Fruit fly (Drosophila melanogaster): Measurements from ENCODE around the gene rux.

The rux gene

DNA sequence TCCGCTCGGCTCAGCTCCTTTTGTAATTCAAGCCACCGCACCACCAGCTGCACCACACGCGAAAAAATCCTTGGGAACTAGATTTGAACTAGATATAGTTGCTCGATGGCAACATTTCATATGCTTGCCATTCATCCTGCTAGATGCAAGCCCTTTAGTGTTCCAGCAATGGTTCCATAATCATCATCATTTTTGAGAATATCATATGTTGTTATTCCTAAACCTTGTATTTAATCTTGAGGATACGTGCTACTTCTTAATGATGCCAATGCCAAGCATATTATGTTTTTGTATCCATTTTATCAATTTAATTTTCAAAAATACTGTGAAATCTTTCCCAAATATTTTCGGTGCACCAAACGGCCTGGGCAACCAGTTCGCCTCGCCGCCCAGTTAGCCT lies 15.3 kb upstream of the rux start:
- TF ChIP-seq sqz (GFP tag; optimal IDR thresholded peaks at IDR 0.05) (no peak), Drgx (GFP tag; IDR thresholded peaks at IDR 0.05) (peak; percentile 50; the same call in 1 of the 2 replicates)

- TF ChIP-seq CG30431 (GFP tag; optimal IDR thresholded peaks at IDR 0.05) (no peak), Drgx (GFP tag; IDR thresholded peaks at IDR 0.05) (0 out of 2 replicates have a peak, but pooled peaks have one; percentile 7), Atf6 (GFP tag; IDR thresholded peaks at IDR 0.05) (no peak), Ets65A (GFP tag) (peak; percentile 31), jing (GFP tag; optimal IDR thresholded peaks at IDR 0.05) (no peak), fd64A (GFP tag; optimal IDR thresholded peaks at IDR 0.05) (no peak), ttk (GFP tag; IDR thresholded peaks at IDR 0.05) (no peak)
These were observed 13.5 kb upstream of the rux start for dm6 chrX:6050935-6051656.

- TF ChIP-seq unc-4 (GFP tag; IDR thresholded peaks at IDR 0.05; ENCODE audit: partially characterized antibody) (0 out of 2 replicates have a peak, but pooled peaks have one; percentile 15), gfzf (GFP tag; optimal IDR thresholded peaks at IDR 0.05) (peak; percentile 52), Meics (GFP tag; optimal IDR thresholded peaks at IDR 0.05) (no peak), Jarid2 (GFP tag; optimal IDR thresholded peaks at IDR 0.05) (peak; percentile 22), dimm (GFP tag; IDR thresholded peaks at IDR 0.05) (no peak), pzg (GFP tag; optimal IDR thresholded peaks at IDR 0.05) (peak; percentile 5), CG10959 (GFP tag; IDR thresholded peaks at IDR 0.05) (no peak), CG15601 (tag; optimal IDR thresholded peaks at IDR 0.05) (peak; percentile 2), Hmr (GFP tag; optimal IDR thresholded peaks at IDR 0.05) (peak; percentile 22), CG15514 (GFP tag; optimal IDR thresholded peaks at IDR 0.05) (peak; percentile 5), Hr51 (GFP tag; optimal IDR thresholded peaks at IDR 0.05) (peak in 1 of 2 experiments; percentile 16), E2f2 (GFP tag; IDR thresholded peaks at IDR 0.05) (peak; percentile 60), Pdp1 (GFP tag; optimal IDR thresholded peaks at IDR 0.05) (no peak), stwl (tag; optimal IDR thresholded peaks at IDR 0.05) (peak; percentile 82), CG6791 (GFP tag; IDR thresholded peaks at IDR 0.05; ENCODE audit: partially characterized antibody) (peak; percentile 27; the same call in 1 of the 3 replicates), Drgx (GFP tag; IDR thresholded peaks at IDR 0.05) (0 out of 2 replicates have a peak, but pooled peaks have one; percentile 21), CG5245 (GFP tag; optimal IDR thresholded peaks at IDR 0.05) (no peak), CG13287 (GFP tag; IDR thresholded peaks at IDR 0.05; ENCODE audit: partially characterized antibody) (peak; percentile 33; the same call in 1 of the 2 replicates), eyg (GFP tag; optimal IDR thresholded peaks at IDR 0.05) (no peak), CG11504 (tag; optimal IDR thresholded peaks at IDR 0.05) (peak; percentile 30), peb (GFP tag; IDR thresholded peaks at IDR 0.05) (no peak), CTCF (GFP tag; optimal IDR thresholded peaks at IDR 0.05) (peak; percentile 21), Xbp1 (GFP tag; optimal IDR thresholded peaks at IDR 0.05) (peak; percentile 1), ems (GFP tag; optimal IDR thresholded peaks at IDR 0.05) (peak; percentile 2), sqz (GFP tag; optimal IDR thresholded peaks at IDR 0.05) (peak; percentile 54), en (GFP tag; optimal IDR thresholded peaks at IDR 0.05) (no peak), Scr (GFP tag; IDR thresholded peaks at IDR 0.05; ENCODE audit: partially characterized antibody) (0 out of 2 replicates have a peak, but pooled peaks have one; percentile 9), Doc3 (GFP tag; IDR thresholded peaks at IDR 0.05; ENCODE audit: partially characterized antibody) (0 out of 3 replicates have a peak, but pooled peaks have one; percentile 38), Lhr (GFP tag; optimal IDR thresholded peaks at IDR 0.05) (peak; percentile 38), chinmo (GFP tag; IDR thresholded peaks at IDR 0.05; ENCODE audit: partially characterized antibody) (0 out of 4 replicates have a peak, but pooled peaks have one; percentile 33), CG8290 (GFP tag; optimal IDR thresholded peaks at IDR 0.05) (peak; percentile 88), CG8290 (tag; optimal IDR thresholded peaks at IDR 0.05) (peak in 1 of 2 experiments; percentile 50), ewg (GFP tag; optimal IDR thresholded peaks at IDR 0.05) (peak; percentile 50), Dp (GFP tag; optimal IDR thresholded peaks at IDR 0.05) (peak; percentile 43), sens (GFP tag) (peak; percentile 30)
These were observed 12.8 kb upstream of the rux start, which contains the start of gene CG5921 for dm6 chrX:6050282-6050934. Gene CG5921 (plus strand): TSS chrX:6050828.

Measured in whole organism, embryonic.